Worm (Caenorhabditis elegans): ENCODE measurements around the gene str-8.
"Not testable (repeated sequence)": the region's sequence is repeated elsewhere in the genome, so short reads cannot be mapped to it uniquely, and the experiment has no call there.

str-8 gene

DNA sequence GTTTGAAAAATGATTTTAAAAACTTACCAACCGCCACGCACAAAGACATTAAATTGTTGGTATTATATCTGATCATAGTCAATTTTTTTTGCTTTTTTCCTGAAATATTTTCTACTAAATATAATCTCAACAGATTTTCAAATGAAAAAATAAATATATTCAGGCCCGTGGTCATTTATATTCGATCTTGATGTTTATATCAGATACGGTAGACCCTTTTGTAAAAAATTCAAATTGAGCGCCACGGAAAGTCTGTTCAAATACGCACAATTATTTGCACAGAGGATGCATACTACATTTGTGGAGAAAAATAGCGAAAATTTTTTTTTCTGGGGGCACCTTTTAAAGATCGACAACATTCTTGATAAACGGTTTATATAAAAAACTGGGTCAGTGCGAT is 37.6 kb downstream of the str-8 start, which contains the start of gene T26E4.4:
T26E4.4 (minus strand) TSS at position 101 of the 400 bp plus-strand sequence.
- TF ChIP-seq ceh-100 (GFP tag; IDR thresholded peaks at IDR 0.05) (no peak), madf-6 (GFP tag; IDR thresholded peaks at IDR 0.05) (no peak), ceh-91 (GFP tag; IDR thresholded peaks at IDR 0.05) (no peak), ztf-26 (tag; optimal IDR thresholded peaks at IDR 0.05) (no peak), lsl-1 (GFP tag; optimal IDR thresholded peaks at IDR 0.05) (no peak), hmg-1.2 (GFP tag; IDR thresholded peaks at IDR 0.05) (no peak), dox-1 (GFP tag; IDR thresholded peaks at IDR 0.05) (no peak)

- TF ChIP-seq F52B5.7 (tag; optimal IDR thresholded peaks at IDR 0.05) (no peak), hlh-26 (GFP tag; conservative IDR thresholded peaks at IDR 0.05) (no peak), C17E4.6 (GFP tag; IDR thresholded peaks at IDR 0.05) (no peak), mel-28 (tag; optimal IDR thresholded peaks at IDR 0.05; ENCODE audit: borderline replicate concordance) (no peak), rpc-1 (optimal IDR thresholded peaks at IDR 0.05) (no peak), rpc-1 (tag; optimal IDR thresholded peaks at IDR 0.05) (no peak)
Measured at ce11 chrV:15793270-15793669, 38.4 kb downstream of the str-8 start, which contains the start of gene T26E4.7. TSS of gene T26E4.7 (plus strand) at chrV:15793570.

ce11 chrV:15796087-15796486 is 41.3 kb downstream of the str-8 start, which contains the start of gene nhr-223:
TSS of gene nhr-223 (plus strand) at chrV:15796387.
- TF ChIP-seq cebp-2 (GFP tag; IDR thresholded peaks at IDR 0.05) (no peak), athp-1 (tag; optimal IDR thresholded peaks at IDR 0.05) (no peak), F55B11.4 (tag; optimal IDR thresholded peaks at IDR 0.05; ENCODE audit: borderline replicate concordance, insufficient read depth) (no peak), ceh-79 (tag; optimal IDR thresholded peaks at IDR 0.05) (no peak), ceh-40 (GFP tag; IDR thresholded peaks at IDR 0.05) (no peak), K11D2.4 (GFP tag; IDR thresholded peaks at IDR 0.05) (no peak), nfya-1 (tag; optimal IDR thresholded peaks at IDR 0.05; ENCODE audit: borderline replicate concordance, insufficient read depth) (no peak), unc-130 (GFP tag; optimal IDR thresholded peaks at IDR 0.05) (no peak), somi-1 (GFP tag; optimal IDR thresholded peaks at IDR 0.05) (no peak), F22D6.2 (tag; optimal IDR thresholded peaks at IDR 0.05) (no peak), hlh-26 (GFP tag; conservative IDR thresholded peaks at IDR 0.05) (no peak)

- TF ChIP-seq mxl-1 (tag; optimal IDR thresholded peaks at IDR 0.05) (no peak), ZK185.1 (tag; optimal IDR thresholded peaks at IDR 0.05; ENCODE audit: poor library complexity, severe bottlenecking) (no peak), attf-5 (GFP tag; optimal IDR thresholded peaks at IDR 0.05) (no peak), unc-130 (GFP tag; optimal IDR thresholded peaks at IDR 0.05) (no peak), madf-6 (GFP tag; IDR thresholded peaks at IDR 0.05) (no peak), tbp1 (GFP tag; optimal IDR thresholded peaks at IDR 0.05) (no peak), nhr-90 (tag; optimal IDR thresholded peaks at IDR 0.05) (no peak), egl-18 (GFP tag; IDR thresholded peaks at IDR 0.05) (no peak), ztf-26 (tag; optimal IDR thresholded peaks at IDR 0.05) (no peak), ztf-6 (GFP tag; IDR thresholded peaks at IDR 0.05) (no peak), F57A8.1 (GFP tag; optimal IDR thresholded peaks at IDR 0.05) (no peak), hmg-1.2 (GFP tag; IDR thresholded peaks at IDR 0.05) (no peak), mel-28 (tag; optimal IDR thresholded peaks at IDR 0.05; ENCODE audit: borderline replicate concordance) (no peak), snpc-1.3 (tag; optimal IDR thresholded peaks at IDR 0.05; ENCODE audit: insufficient read depth) (no peak), gei-17 (GFP tag; optimal IDR thresholded peaks at IDR 0.05) (no peak)
Measured at ce11 chrV:15798108-15798507, 43.3 kb downstream of the str-8 start, which contains the start of gene T26E4.10. TSS of gene T26E4.10 (minus strand) at chrV:15798208.

DNA sequence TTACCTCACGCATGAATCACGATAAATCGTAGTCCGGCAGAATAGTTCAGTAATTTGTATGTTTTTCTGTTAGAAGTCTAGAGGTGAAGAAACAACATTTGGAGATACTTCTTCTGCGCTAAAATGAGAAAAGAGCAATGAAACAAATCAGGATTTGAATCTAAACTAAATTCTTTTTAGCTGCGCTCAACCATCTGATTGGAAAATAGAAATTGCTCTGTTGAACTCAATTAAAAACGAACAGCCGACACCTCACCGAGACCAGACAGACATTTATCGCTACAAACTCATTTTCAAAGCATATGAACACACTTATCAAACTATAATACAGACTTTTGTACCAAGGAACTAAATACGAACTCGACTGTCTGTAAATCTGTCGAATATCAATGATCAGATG is 47.8 kb downstream of the str-8 start, which contains the start of gene T26E4.9:
T26E4.9 (minus strand) TSS at position 101 of the 400 bp plus-strand sequence.
- TF ChIP-seq egrh-3 (GFP tag; IDR thresholded peaks at IDR 0.05); madf-6 (GFP tag; IDR thresholded peaks at IDR 0.05); tbp1 (GFP tag; optimal IDR thresholded peaks at IDR 0.05): not testable (repeated sequence)

All from whole organism, young adult.